Worm (Caenorhabditis elegans): Measurements from ENCODE around the gene nhr-43.
A peak's percentile ranks its signal among the peaks of the same experiment; 100 is the strongest.

Gene nhr-43

DNA sequence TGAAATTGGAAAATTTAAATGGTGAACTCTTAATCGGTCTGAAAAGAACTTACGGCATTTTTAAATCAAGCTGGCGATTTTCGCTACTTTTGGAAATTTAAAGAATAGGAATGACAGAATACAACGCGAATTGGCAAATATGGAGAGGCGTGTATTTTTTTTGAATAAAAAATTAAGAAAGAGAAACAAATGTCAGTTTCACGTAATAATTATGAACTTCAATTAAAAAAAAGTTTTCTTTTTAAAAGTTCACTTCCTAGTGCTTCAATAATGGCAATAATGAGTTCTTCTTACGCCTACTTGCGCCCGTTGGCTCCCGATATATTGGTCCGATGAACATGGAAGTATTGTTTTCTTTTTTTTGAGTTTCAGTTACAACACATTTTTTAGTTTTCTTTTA, 21.7 kb upstream of the nhr-43 start, which contains the start of gene pph-2:
Gene pph-2, minus strand, starts transcription at position 101 of the 400 bp plus-strand sequence.
- TF ChIP-seq blmp-1 (tag; optimal IDR thresholded peaks at IDR 0.05) (no peak), mep-1 (tag; optimal IDR thresholded peaks at IDR 0.05) (no peak), ceh-43 (GFP tag; optimal IDR thresholded peaks at IDR 0.05) (no peak), bed-3 (GFP tag; optimal IDR thresholded peaks at IDR 0.05) (no peak), unc-39 (tag; optimal IDR thresholded peaks at IDR 0.05) (no peak), hlh-1 (tag; optimal IDR thresholded peaks at IDR 0.05) (no peak)

DNA sequence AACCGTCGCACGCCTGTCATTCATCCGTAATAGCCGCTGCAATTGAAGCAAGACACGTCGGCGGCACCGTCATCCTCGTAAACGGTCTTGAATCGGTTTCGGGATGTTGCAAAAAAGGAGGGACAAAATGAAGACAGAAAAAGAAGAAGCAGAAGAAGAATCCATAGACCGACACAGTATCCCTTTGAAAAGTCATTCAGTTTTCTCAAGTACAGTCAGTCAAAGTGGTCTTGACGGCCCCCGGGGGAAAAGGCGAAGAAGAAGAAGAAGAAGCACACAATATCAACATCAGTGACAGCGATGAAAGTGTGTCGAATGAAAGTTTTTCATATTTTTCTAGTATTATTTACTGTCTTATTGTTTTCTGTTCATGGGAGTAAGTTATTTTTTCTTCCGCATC, 21.1 kb upstream of the nhr-43 start, which contains the start of gene cutl-27:
Gene cutl-27, plus strand, starts transcription at position 301 of the 400 bp plus-strand sequence.
- TF ChIP-seq zip-8 (tag; optimal IDR thresholded peaks at IDR 0.05): no peak
- TF ChIP-seq ham-2 (GFP tag; optimal IDR thresholded peaks at IDR 0.05): no peak
- no peak for TF ChIP-seq unc-120 (tag; optimal IDR thresholded peaks at IDR 0.05; ENCODE audit: poor library complexity, severe bottlenecking)
- no peak for TF ChIP-seq elt-3 (tag; optimal IDR thresholded peaks at IDR 0.05)
- TF ChIP-seq cnd-1 (tag; optimal IDR thresholded peaks at IDR 0.05): no peak
- TF ChIP-seq tbx-8 (GFP tag; optimal IDR thresholded peaks at IDR 0.05): no peak
- no peak for TF ChIP-seq M03D4.4 (tag; optimal IDR thresholded peaks at IDR 0.05)
- no peak for TF ChIP-seq mab-5 (tag; optimal IDR thresholded peaks at IDR 0.05)
- no peak for TF ChIP-seq drap-1 (GFP tag; optimal IDR thresholded peaks at IDR 0.05)
- no peak for TF ChIP-seq nhr-12 (tag; optimal IDR thresholded peaks at IDR 0.05)
- TF ChIP-seq ceh-43 (GFP tag; optimal IDR thresholded peaks at IDR 0.05): no peak
- TF ChIP-seq ceh-83 (GFP tag; optimal IDR thresholded peaks at IDR 0.05): no peak
- no peak for TF ChIP-seq bed-3 (GFP tag; optimal IDR thresholded peaks at IDR 0.05)

DNA sequence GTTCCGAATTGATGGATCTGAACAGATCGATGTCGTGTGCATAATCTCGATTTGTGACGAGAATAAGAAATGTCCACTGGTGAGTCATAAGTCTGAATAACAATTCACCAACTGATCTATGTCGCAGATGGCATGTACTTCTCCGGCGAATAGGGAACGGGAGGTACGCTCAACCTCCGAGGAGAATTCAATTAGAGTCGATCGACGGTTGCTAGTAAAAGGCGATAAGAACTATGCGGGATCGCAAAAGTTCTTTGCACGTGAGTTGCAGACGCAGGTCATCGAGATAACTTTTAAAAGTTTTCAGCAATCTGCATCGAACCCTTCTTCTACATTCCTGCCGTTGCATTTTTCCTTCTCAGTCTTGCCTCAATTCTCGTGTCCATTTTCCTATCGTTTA, 16.9 kb upstream of the nhr-43 start:
- no peak for TF ChIP-seq ceh-43 (GFP tag; optimal IDR thresholded peaks at IDR 0.05)
- no peak for TF ChIP-seq unc-62 (GFP tag; optimal IDR thresholded peaks at IDR 0.05)
- TF ChIP-seq unc-39 (tag; optimal IDR thresholded peaks at IDR 0.05): no peak
- no peak for TF ChIP-seq cnd-1 (tag; optimal IDR thresholded peaks at IDR 0.05)
- TF ChIP-seq sem-2 (GFP tag; optimal IDR thresholded peaks at IDR 0.05): no peak
- no peak for TF ChIP-seq elt-1 (tag; optimal IDR thresholded peaks at IDR 0.05; ENCODE audit: borderline replicate concordance, insufficient read depth)
- no peak for TF ChIP-seq drap-1 (GFP tag; optimal IDR thresholded peaks at IDR 0.05)
- no peak for TF ChIP-seq nhr-12 (tag; optimal IDR thresholded peaks at IDR 0.05)
- no peak for TF ChIP-seq blmp-1 (tag; optimal IDR thresholded peaks at IDR 0.05)
- TF ChIP-seq mab-5 (tag; optimal IDR thresholded peaks at IDR 0.05): no peak
- TF ChIP-seq ces-1 (GFP tag; optimal IDR thresholded peaks at IDR 0.05): no peak
- TF ChIP-seq nhr-28 (tag; optimal IDR thresholded peaks at IDR 0.05): no peak
- TF ChIP-seq ztf-11 (tag; optimal IDR thresholded peaks at IDR 0.05): no peak
- TF ChIP-seq ceh-39 (tag; optimal IDR thresholded peaks at IDR 0.05): no peak
- no peak for TF ChIP-seq hlh-1 (tag; optimal IDR thresholded peaks at IDR 0.05)
- TF ChIP-seq elt-3 (tag; optimal IDR thresholded peaks at IDR 0.05): no peak
- TF ChIP-seq flh-1 (GFP tag; optimal IDR thresholded peaks at IDR 0.05): no peak
- TF ChIP-seq nhr-237 (tag; optimal IDR thresholded peaks at IDR 0.05): no peak
- TF ChIP-seq lin-32 (GFP tag; optimal IDR thresholded peaks at IDR 0.05): no peak
- TF ChIP-seq tbx-8 (GFP tag; optimal IDR thresholded peaks at IDR 0.05): no peak

DNA sequence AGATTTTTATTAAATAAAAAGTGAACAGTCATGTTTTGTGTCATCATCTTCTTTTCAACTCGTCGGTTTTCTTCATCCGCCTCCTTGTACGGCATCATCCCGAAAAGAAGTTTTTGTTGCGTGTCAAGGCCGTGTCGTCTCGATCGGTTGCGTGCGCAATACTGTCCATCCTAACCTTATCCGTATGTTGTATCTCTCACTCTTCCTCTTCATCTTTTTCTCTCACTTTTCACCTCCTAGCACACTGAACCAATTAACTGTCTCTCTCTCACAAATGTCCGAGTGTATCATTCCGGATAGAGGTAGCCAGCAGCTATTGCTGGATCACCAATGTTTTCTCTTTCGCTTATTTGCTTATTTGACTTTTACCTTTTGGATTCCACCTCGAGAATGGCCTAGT, 15.9 kb upstream of the nhr-43 start:
- TF ChIP-seq mab-5 (tag; optimal IDR thresholded peaks at IDR 0.05): no peak
- peak; percentile 41 for TF ChIP-seq unc-62 (GFP tag; optimal IDR thresholded peaks at IDR 0.05)
- TF ChIP-seq ham-2 (GFP tag; optimal IDR thresholded peaks at IDR 0.05): peak; percentile 94
- TF ChIP-seq zip-8 (tag; optimal IDR thresholded peaks at IDR 0.05): no peak
- TF ChIP-seq blmp-1 (tag; optimal IDR thresholded peaks at IDR 0.05): peak; percentile 63
- peak; percentile 75 for TF ChIP-seq elt-1 (tag; optimal IDR thresholded peaks at IDR 0.05; ENCODE audit: borderline replicate concordance, insufficient read depth)

DNA sequence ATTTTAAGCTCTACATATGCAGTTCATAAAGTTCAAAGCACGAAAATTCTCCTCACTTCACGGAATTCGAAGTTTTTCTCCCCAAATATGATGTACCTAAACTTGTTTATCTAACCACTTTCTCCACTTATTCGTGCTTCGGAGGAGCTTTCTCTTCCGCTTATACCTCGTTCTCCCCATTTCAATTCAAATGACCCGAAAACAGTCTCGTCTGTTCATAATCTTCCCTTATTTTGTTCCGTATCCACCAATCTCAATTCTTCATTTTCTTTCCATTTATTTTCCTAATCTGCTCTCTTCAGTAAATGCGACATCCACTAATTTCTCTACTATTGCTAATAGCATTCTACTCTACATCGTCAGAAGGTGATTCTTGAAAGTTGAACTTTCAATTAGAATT, 14.1 kb upstream of the nhr-43 start, which contains the start of gene let-653:
Gene let-653, plus strand, starts transcription at position 301 of the 400 bp plus-strand sequence.
- TF ChIP-seq blmp-1 (tag; optimal IDR thresholded peaks at IDR 0.05) (peak; percentile 27), zip-8 (tag; optimal IDR thresholded peaks at IDR 0.05) (no peak)

DNA sequence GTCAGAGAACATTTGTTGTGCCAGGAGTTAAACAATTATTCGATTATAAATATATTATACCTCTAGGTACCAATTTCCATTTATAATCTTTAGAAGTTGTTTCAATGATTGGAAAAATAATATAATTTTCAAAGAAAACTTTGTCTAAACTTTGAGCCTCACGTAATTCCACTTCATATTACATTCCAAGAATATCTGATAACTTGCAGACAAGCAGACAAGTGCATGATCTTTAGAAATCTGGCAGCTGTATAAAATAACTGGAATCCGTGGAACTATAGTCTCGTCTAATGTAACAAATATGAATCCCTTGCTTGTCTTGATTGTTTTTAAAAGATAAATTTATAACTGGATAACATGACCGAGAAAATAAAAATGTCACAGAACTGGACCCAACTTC, 6.8 kb upstream of the nhr-43 start:
- TF ChIP-seq elt-3 (tag; optimal IDR thresholded peaks at IDR 0.05): no peak
- TF ChIP-seq nhr-76 (tag; optimal IDR thresholded peaks at IDR 0.05): no peak
- no peak for TF ChIP-seq nhr-2 (tag; optimal IDR thresholded peaks at IDR 0.05)
- TF ChIP-seq M03D4.4 (tag; optimal IDR thresholded peaks at IDR 0.05): no peak
- no peak for TF ChIP-seq unc-62 (GFP tag; optimal IDR thresholded peaks at IDR 0.05)
- TF ChIP-seq flh-1 (GFP tag; optimal IDR thresholded peaks at IDR 0.05): no peak
- no peak for TF ChIP-seq elt-1 (tag; optimal IDR thresholded peaks at IDR 0.05; ENCODE audit: borderline replicate concordance, insufficient read depth)
- TF ChIP-seq ceh-39 (tag; optimal IDR thresholded peaks at IDR 0.05): no peak
- TF ChIP-seq ces-1 (GFP tag; optimal IDR thresholded peaks at IDR 0.05): no peak
